Worm (Caenorhabditis elegans): ENCODE data around the gene C49F5.3.
A peak's percentile ranks its signal among the peaks of the same experiment; 100 is the strongest.

C49F5.3 gene

ce11 chrX:11983576-11984061 is at the start of gene C49F5.3:
C49F5.3 (minus strand) TSS chrX:11983626.
- no peak for TF ChIP-seq him-1 (tag; optimal IDR thresholded peaks at IDR 0.05)

- TF ChIP-seq W03F9.2 (tag; optimal IDR thresholded peaks at IDR 0.05) (no peak), him-1 (tag; optimal IDR thresholded peaks at IDR 0.05) (no peak), dao-5 (tag; optimal IDR thresholded peaks at IDR 0.05) (no peak)
Measured at ce11 chrX:12025070-12025789, 41.8 kb upstream of the C49F5.3 start, which contains the start of gene B0198.2. B0198.2 (plus strand) TSS chrX:12025739.

ce11 chrX:12022496-12022895 is 39.1 kb upstream of the C49F5.3 start:
- TF ChIP-seq W03F9.2 (tag; optimal IDR thresholded peaks at IDR 0.05), result no peak
- TF ChIP-seq him-1 (tag; optimal IDR thresholded peaks at IDR 0.05), result no peak
- TF ChIP-seq dao-5 (tag; optimal IDR thresholded peaks at IDR 0.05), result no peak

ce11 chrX:12021446-12021845 is 38.0 kb upstream of the C49F5.3 start:
- no peak for TF ChIP-seq W03F9.2 (tag; optimal IDR thresholded peaks at IDR 0.05)
- no peak for TF ChIP-seq him-1 (tag; optimal IDR thresholded peaks at IDR 0.05)
- no peak for TF ChIP-seq dao-5 (tag; optimal IDR thresholded peaks at IDR 0.05)

ce11 chrX:12017908-12018479 is 34.6 kb upstream of the C49F5.3 start, which contains the start of the genes nmat-1 and ucr-2.1:
nmat-1 (minus strand) TSS chrX:12018043.
ucr-2.1 (plus strand) TSS chrX:12018429.
- no peak for TF ChIP-seq dao-5 (tag; optimal IDR thresholded peaks at IDR 0.05)
- no peak for TF ChIP-seq him-1 (tag; optimal IDR thresholded peaks at IDR 0.05)
- TF ChIP-seq W03F9.2 (tag; optimal IDR thresholded peaks at IDR 0.05), result peak; percentile 77

- TF ChIP-seq him-1 (tag; optimal IDR thresholded peaks at IDR 0.05) (no peak), dao-5 (tag; optimal IDR thresholded peaks at IDR 0.05) (no peak), W03F9.2 (tag; optimal IDR thresholded peaks at IDR 0.05) (no peak)
Measured at ce11 chrX:12007905-12008466, 24.6 kb upstream of the C49F5.3 start.

ce11 chrX:12006470-12006869 is 23.0 kb upstream of the C49F5.3 start:
- TF ChIP-seq him-1 (tag; optimal IDR thresholded peaks at IDR 0.05), result no peak
- no peak for TF ChIP-seq W03F9.2 (tag; optimal IDR thresholded peaks at IDR 0.05)
- TF ChIP-seq dao-5 (tag; optimal IDR thresholded peaks at IDR 0.05), result no peak

ce11 chrX:12005499-12005959 is 22.1 kb upstream of the C49F5.3 start, which contains the start of gene sma-5:
sma-5 (minus strand) TSS chrX:12005549.
- TF ChIP-seq dao-5 (tag; optimal IDR thresholded peaks at IDR 0.05) (no peak), him-1 (tag; optimal IDR thresholded peaks at IDR 0.05) (no peak), W03F9.2 (tag; optimal IDR thresholded peaks at IDR 0.05) (no peak)

ce11 chrX:12004925-12005324 is 21.5 kb upstream of the C49F5.3 start:
- no peak for TF ChIP-seq him-1 (tag; optimal IDR thresholded peaks at IDR 0.05)
- no peak for TF ChIP-seq dao-5 (tag; optimal IDR thresholded peaks at IDR 0.05)
- TF ChIP-seq W03F9.2 (tag; optimal IDR thresholded peaks at IDR 0.05), result no peak

ce11 chrX:12003969-12004368 is 20.5 kb upstream of the C49F5.3 start:
- TF ChIP-seq him-1 (tag; optimal IDR thresholded peaks at IDR 0.05) (no peak), W03F9.2 (tag; optimal IDR thresholded peaks at IDR 0.05) (no peak), dao-5 (tag; optimal IDR thresholded peaks at IDR 0.05) (no peak)

ce11 chrX:12001600-12001999 is 18.2 kb upstream of the C49F5.3 start:
- TF ChIP-seq W03F9.2 (tag; optimal IDR thresholded peaks at IDR 0.05), result no peak
- no peak for TF ChIP-seq dao-5 (tag; optimal IDR thresholded peaks at IDR 0.05)
- no peak for TF ChIP-seq him-1 (tag; optimal IDR thresholded peaks at IDR 0.05)

ce11 chrX:11999573-11999972 is 16.1 kb upstream of the C49F5.3 start:
- TF ChIP-seq dao-5 (tag; optimal IDR thresholded peaks at IDR 0.05), result no peak
- TF ChIP-seq W03F9.2 (tag; optimal IDR thresholded peaks at IDR 0.05), result no peak
- no peak for TF ChIP-seq him-1 (tag; optimal IDR thresholded peaks at IDR 0.05)

ce11 chrX:11996606-11997005 is 13.2 kb upstream of the C49F5.3 start:
- TF ChIP-seq him-1 (tag; optimal IDR thresholded peaks at IDR 0.05), result no peak
- no peak for TF ChIP-seq dao-5 (tag; optimal IDR thresholded peaks at IDR 0.05)
- TF ChIP-seq W03F9.2 (tag; optimal IDR thresholded peaks at IDR 0.05), result no peak

- TF ChIP-seq him-1 (tag; optimal IDR thresholded peaks at IDR 0.05) (no peak), W03F9.2 (tag; optimal IDR thresholded peaks at IDR 0.05) (no peak), dao-5 (tag; optimal IDR thresholded peaks at IDR 0.05) (no peak)
Measured at ce11 chrX:11994484-11994883, 11.1 kb upstream of the C49F5.3 start, which contains the start of gene C49F5.7. C49F5.7 (plus strand) TSS chrX:11994784.

All from whole organism, L4/young adult.